Fruit fly (Drosophila melanogaster) whole organism, embryonic: ENCODE measurements around the gene CG9044.
A peak's percentile ranks its signal among the peaks of the same experiment; 100 is the strongest.

Experiments used
- Ada2b ChIP-seq: fragments of 200-800 bp; sonication (Bioruptor generic); IDR thresholded peaks from 2 replicates; pipeline ENCODE4 v1.3.6; 2022; ENCODE audit warnings: missing biosample characterization, missing genetic modification characterization
- CG10431 ChIP-seq: fragments of 200-800 bp; sonication (Bioruptor generic); optimal IDR thresholded peaks from 3 replicates; lab custom pipeline; 2018; ENCODE audit warnings: missing biosample characterization, mild to moderate bottlenecking, missing genetic modification characterization
- CG10543 ChIP-seq: fragments of 200-800 bp; sonication (Bioruptor generic); optimal IDR thresholded peaks from 3 replicates; lab custom pipeline; 2017; ENCODE audit warnings: missing biosample characterization, mild to moderate bottlenecking, missing genetic modification characterization, moderate library complexity
- CG10565 ChIP-seq: fragments of 200-800 bp; sonication (Bioruptor generic); optimal IDR thresholded peaks from 3 replicates; lab custom pipeline; 2016; ENCODE audit warnings: missing biosample characterization, mild to moderate bottlenecking, missing genetic modification characterization
- CG12155 ChIP-seq: fragments of 200-800 bp; sonication (Bioruptor generic); optimal IDR thresholded peaks from 3 replicates; lab custom pipeline; 2016; ENCODE audit warnings: missing biosample characterization, missing genetic modification characterization
- CG12236 ChIP-seq: fragments of 200-800 bp; sonication (Bioruptor generic); optimal IDR thresholded peaks from 2 replicates; lab custom pipeline; 2016; ENCODE audit warnings: missing biosample characterization, missing genetic modification characterization
- CG13296 ChIP-seq: fragments of 200-800 bp; sonication (Bioruptor generic); optimal IDR thresholded peaks from 3 replicates; lab custom pipeline; 2018; ENCODE audit warnings: missing biosample characterization, mild to moderate bottlenecking, missing genetic modification characterization
- CG16779 ChIP-seq: fragments of 200-800 bp; sonication (Bioruptor generic); IDR thresholded peaks from 2 replicates; pipeline ENCODE4 v1.3.6; 2022; ENCODE audit warnings: missing biosample characterization, missing genetic modification characterization
- CG17912 ChIP-seq: fragments of 200-800 bp; sonication (Bioruptor generic); optimal IDR thresholded peaks from 2 replicates; lab custom pipeline; 2018; ENCODE audit warnings: missing biosample characterization, mild to moderate bottlenecking, missing genetic modification characterization
- CG18262 ChIP-seq: fragments of 200-800 bp; optimal IDR thresholded peaks from 3 replicates; lab custom pipeline; 2019; ENCODE audit warnings: missing biosample characterization, mild to moderate bottlenecking, missing genetic modification characterization, moderate library complexity
- CG1832 ChIP-seq: fragments of 200-800 bp; sonication (Bioruptor generic); optimal IDR thresholded peaks from 2 replicates; lab custom pipeline; 2017; ENCODE audit warnings: missing biosample characterization, mild to moderate bottlenecking, missing genetic modification characterization, inconsistent platforms
- CG32767 ChIP-seq: fragments of 200-800 bp; sonication (Bioruptor generic); IDR thresholded peaks from 2 replicates; pipeline ENCODE4 v1.3.6; 2022; ENCODE audit warnings: missing biosample characterization, missing genetic modification characterization
- CG3995 ChIP-seq: fragments of 200-800 bp; sonication (Bioruptor generic); optimal IDR thresholded peaks from 3 replicates; lab custom pipeline; 2016; ENCODE audit warnings: missing biosample characterization, missing genetic modification characterization
- CG6791 ChIP-seq: fragments of 200-800 bp; sonication (Bioruptor generic); IDR thresholded peaks from 3 replicates; pipeline ENCODE4 v1.3.6; 2022; ENCODE audit warnings: missing biosample characterization, missing genetic modification characterization; ENCODE audit not compliant: partially characterized antibody
- CG7786 ChIP-seq: fragments of 200-800 bp; sonication (Bioruptor generic); optimal IDR thresholded peaks from 2 replicates; lab custom pipeline; 2016; ENCODE audit warnings: missing biosample characterization, missing genetic modification characterization
- CG7928 ChIP-seq: fragments of 200-800 bp; sonication (Bioruptor generic); optimal IDR thresholded peaks from 2 replicates; lab custom pipeline; 2017; ENCODE audit warnings: missing biosample characterization, mild to moderate bottlenecking, missing genetic modification characterization
- CG8290 ChIP-seq, 3 experiments: fragments of 200-800 bp; sonication (Bioruptor generic); optimal IDR thresholded peaks; 2 replicates each; lab custom pipeline; 2016 to 2019; ENCODE audit warnings: missing biosample characterization in 3 of 3, missing genetic modification characterization in 3 of 3, mild to moderate bottlenecking in 2 of 3, moderate library complexity in 1 of 3
- CG9609 ChIP-seq: fragments of 200-800 bp; sonication (Bioruptor generic); optimal IDR thresholded peaks from 3 replicates; lab custom pipeline; 2016; ENCODE audit warnings: missing biosample characterization, missing genetic modification characterization
- Dek ChIP-seq: fragments of 200-800 bp; sonication (Bioruptor generic); optimal IDR thresholded peaks from 3 replicates; lab custom pipeline; 2019; ENCODE audit warnings: missing biosample characterization, mild to moderate bottlenecking, missing genetic modification characterization, moderate library complexity
- Doc3 ChIP-seq: fragments of 200-800 bp; sonication (Bioruptor generic); IDR thresholded peaks from 3 replicates; pipeline ENCODE4 v1.3.6; 2022; ENCODE audit warnings: missing biosample characterization, missing genetic modification characterization; ENCODE audit not compliant: partially characterized antibody
- Fer1 ChIP-seq: fragments of 200-800 bp; sonication (Bioruptor generic); optimal IDR thresholded peaks from 2 replicates; lab custom pipeline; 2017; ENCODE audit warnings: missing biosample characterization, mild to moderate bottlenecking, missing genetic modification characterization
- Fer3 ChIP-seq: fragments of 200-800 bp; sonication (Bioruptor generic); optimal IDR thresholded peaks from 2 replicates; lab custom pipeline; 2018; ENCODE audit warnings: missing biosample characterization, mild to moderate bottlenecking, missing genetic modification characterization, moderate library complexity
- Hey ChIP-seq: fragments of 200-800 bp; sonication (Bioruptor generic); optimal IDR thresholded peaks from 3 replicates; lab custom pipeline; 2018; ENCODE audit warnings: missing biosample characterization, mild to moderate bottlenecking, missing genetic modification characterization
- Hmr ChIP-seq: fragments of 200-800 bp; sonication (Bioruptor generic); optimal IDR thresholded peaks from 3 replicates; lab custom pipeline; 2017; ENCODE audit warnings: mild to moderate bottlenecking, missing biosample characterization, missing genetic modification reagents, missing genetic modification characterization
- Hr3 ChIP-seq: fragments of 200-800 bp; sonication (Bioruptor generic); optimal IDR thresholded peaks from 3 replicates; lab custom pipeline; 2016; ENCODE audit warnings: missing biosample characterization, missing genetic modification characterization
- Hr78 ChIP-seq, 2 experiments: fragments of 200-800 bp in 1 of 2; fragments of >200 bp in 1 of 2; sonication (Bioruptor generic) in 1 of 2; optimal IDR thresholded peaks; 2 replicates each; lab custom pipeline; 2017 to 2019; ENCODE audit warnings: missing biosample characterization in 2 of 2, missing genetic modification characterization in 2 of 2, mild to moderate bottlenecking in 1 of 2, moderate library complexity in 1 of 2
- Jarid2 ChIP-seq: fragments of 200-800 bp; sonication (Bioruptor generic); optimal IDR thresholded peaks from 3 replicates; lab custom pipeline; 2017; ENCODE audit warnings: mild to moderate bottlenecking, missing biosample characterization, missing genetic modification reagents, missing genetic modification characterization
- Max ChIP-seq: fragments of 200-800 bp; sonication (Bioruptor generic); optimal IDR thresholded peaks from 2 replicates; lab custom pipeline; 2016; ENCODE audit warnings: missing biosample characterization, mild to moderate bottlenecking, missing genetic modification characterization
- NfI ChIP-seq: fragments of 200-800 bp; sonication (Bioruptor generic); optimal IDR thresholded peaks from 3 replicates; lab custom pipeline; 2018; ENCODE audit warnings: missing biosample characterization, mild to moderate bottlenecking, missing genetic modification characterization, moderate library complexity
- Pdp1 ChIP-seq, 2 experiments: fragments of 200-800 bp; sonication (Bioruptor generic); optimal IDR thresholded peaks; 3 replicates each; lab custom pipeline; 2016; ENCODE audit warnings: missing biosample characterization in 2 of 2, missing genetic modification characterization in 2 of 2, mild to moderate bottlenecking in 1 of 2, moderate library complexity in 1 of 2
- Trl ChIP-seq, 3 experiments: fragments of >200 bp in 2 of 3; fragments of 200-800 bp in 1 of 3; sonication (Bioruptor generic) in 1 of 3; optimal IDR thresholded peaks; 2 replicates in 1 of 3; 3 replicates in 2 of 3; lab custom pipeline; 2016 to 2017; ENCODE audit warnings: missing biosample characterization in 1 of 3, missing genetic modification characterization in 1 of 3
- aop ChIP-seq: fragments of 200-800 bp; sonication (Bioruptor generic); IDR thresholded peaks from 2 replicates; pipeline ENCODE4 v1.3.6; 2022; ENCODE audit warnings: missing biosample characterization, missing genetic modification characterization
- bab2 ChIP-seq: fragments of 200-800 bp; sonication (Bioruptor generic); optimal IDR thresholded peaks from 2 replicates; lab custom pipeline; 2016; ENCODE audit warnings: missing biosample characterization, missing genetic modification characterization
- caup ChIP-seq: fragments of 200-800 bp; sonication (Bioruptor generic); optimal IDR thresholded peaks from 3 replicates; lab custom pipeline; 2017; ENCODE audit warnings: missing biosample characterization, mild to moderate bottlenecking, missing genetic modification characterization, moderate library complexity; ENCODE audit not compliant: severe bottlenecking
- chn ChIP-seq: fragments of 200-800 bp; sonication (Bioruptor generic); optimal IDR thresholded peaks from 2 replicates; lab custom pipeline; 2016; ENCODE audit warnings: missing biosample characterization, missing genetic modification characterization
- fd102C ChIP-seq: fragments of 200-800 bp; sonication (Bioruptor generic); optimal IDR thresholded peaks from 2 replicates; lab custom pipeline; 2018; ENCODE audit warnings: missing biosample characterization, mild to moderate bottlenecking, missing genetic modification characterization, moderate library complexity
- fru ChIP-seq: fragments of >200 bp; optimal IDR thresholded peaks from 2 replicates; lab custom pipeline; 2017
- gro ChIP-seq: fragments of 200-800 bp; sonication (Bioruptor generic); optimal IDR thresholded peaks from 2 replicates; lab custom pipeline; 2016; ENCODE audit warnings: missing biosample characterization, missing genetic modification characterization
- her ChIP-seq: fragments of 200-800 bp; sonication (Bioruptor generic); optimal IDR thresholded peaks from 2 replicates; lab custom pipeline; 2016; ENCODE audit warnings: missing biosample characterization, missing genetic modification characterization
- ken ChIP-seq: fragments of 200-800 bp; sonication (Bioruptor generic); IDR thresholded peaks from 3 replicates; pipeline ENCODE4 v1.3.6; 2022; ENCODE audit warnings: missing biosample characterization, missing genetic modification characterization
- lilli ChIP-seq: fragments of 200-800 bp; sonication (Bioruptor generic); optimal IDR thresholded peaks from 3 replicates; lab custom pipeline; 2016; ENCODE audit warnings: missing biosample characterization, missing genetic modification characterization
- nerfin-1 ChIP-seq: fragments of 200-800 bp; sonication (Bioruptor generic); optimal IDR thresholded peaks from 3 replicates; lab custom pipeline; 2019; ENCODE audit warnings: missing biosample characterization, mild to moderate bottlenecking, missing genetic modification characterization, moderate library complexity
- oc ChIP-seq: fragments of 200-800 bp; sonication (Bioruptor generic); optimal IDR thresholded peaks from 2 replicates; lab custom pipeline; 2018; ENCODE audit warnings: missing biosample characterization, mild to moderate bottlenecking, missing genetic modification characterization, moderate library complexity
- sc ChIP-seq, 3 experiments: fragments of >200 bp in 2 of 3; fragments of 200-800 bp in 1 of 3; sonication (Bioruptor generic) in 1 of 3; optimal IDR thresholded peaks; 2 replicates in 2 of 3; 3 replicates in 1 of 3; lab custom pipeline; 2017; ENCODE audit warnings: mild to moderate bottlenecking in 1 of 3, missing biosample characterization in 1 of 3, missing genetic modification characterization in 1 of 3, missing genetic modification reagents in 1 of 3
- sqz ChIP-seq: fragments of 200-800 bp; sonication (Bioruptor generic); optimal IDR thresholded peaks from 3 replicates; lab custom pipeline; 2018; ENCODE audit warnings: missing biosample characterization, mild to moderate bottlenecking, missing genetic modification characterization
- stwl ChIP-seq: fragments of 200-800 bp; sonication (Bioruptor generic); optimal IDR thresholded peaks from 3 replicates; lab custom pipeline; 2018; ENCODE audit warnings: missing biosample characterization, mild to moderate bottlenecking, missing genetic modification characterization, moderate library complexity
- tx ChIP-seq: fragments of 200-800 bp; sonication (Bioruptor generic); optimal IDR thresholded peaks from 2 replicates; lab custom pipeline; 2016; ENCODE audit warnings: missing biosample characterization, missing genetic modification characterization

The CG9044 gene

DNA sequence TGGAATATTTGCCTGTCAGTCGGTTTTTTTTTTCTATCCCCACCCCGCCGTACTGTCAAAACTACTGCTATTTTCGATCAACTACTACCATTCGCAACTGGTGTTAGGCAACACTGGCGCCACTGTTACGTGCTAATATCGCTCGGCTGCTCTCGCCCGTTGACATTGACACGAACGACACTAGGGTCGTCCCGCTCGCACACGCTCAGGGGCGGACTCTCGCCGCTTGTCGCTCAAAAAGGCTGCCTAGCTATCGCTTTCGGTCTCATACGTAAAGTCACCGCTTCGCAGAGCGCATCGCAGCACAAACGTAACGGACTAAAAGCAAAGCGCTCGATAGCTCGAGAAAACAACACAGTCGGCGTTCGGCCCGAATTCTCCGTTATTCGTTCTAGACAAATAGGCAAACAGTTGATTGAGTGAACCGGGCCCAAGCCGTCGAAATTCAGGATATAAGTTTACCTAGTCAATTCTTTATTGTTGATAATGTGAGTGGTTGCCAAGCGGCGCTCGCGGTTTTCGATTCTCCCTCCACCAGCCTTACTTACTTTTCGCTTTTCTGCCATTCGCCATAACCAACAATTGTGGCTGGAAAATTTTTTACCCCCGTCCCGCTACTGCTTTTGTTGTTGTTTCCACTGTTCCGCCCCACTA lies 33.2 kb downstream of the CG9044 start (continued):
- TF ChIP-seq aop (no peak), ken (GFP tag; lab: Robert Waterston, UW) (no peak), Hmr (GFP tag; lab: Kevin White, UChicago) (peak; percentile 53), Pdp1 (GFP tag; optimal IDR thresholded peaks at IDR 0.05; lab: Kevin White, UChicago) (peak in 1 of 2 experiments; percentile 98), CG7928 (GFP tag; lab: Kevin White, UChicago) (peak; percentile 20), nerfin-1 (tag; lab: Kevin White, UChicago) (peak; percentile 44), Jarid2 (GFP tag; lab: Kevin White, UChicago) (peak; percentile 45), CG7786 (GFP tag; lab: Kevin White, UChicago) (peak; percentile 11), fru (no peak), CG9609 (GFP tag; lab: Kevin White, UChicago) (peak; percentile 13), Max (GFP tag; lab: Kevin White, UChicago) (no peak), caup (GFP tag; lab: Kevin White, UChicago) (peak; percentile 59), sc (optimal IDR thresholded peaks at IDR 0.05; lab: Kevin White, UChicago) (no peak), sc (GFP tag; optimal IDR thresholded peaks at IDR 0.05; lab: Kevin White, UChicago) (no peak), CG16779 (GFP tag; lab: Robert Waterston, UW) (no peak), Fer1 (GFP tag; lab: Kevin White, UChicago) (peak; percentile 47), her (peak; percentile 41), tx (peak; percentile 4), gro (GFP tag; lab: Kevin White, UChicago) (peak; percentile 12), CG13296 (GFP tag; lab: Kevin White, UChicago) (peak; percentile 52), fd102C (GFP tag; lab: Kevin White, UChicago) (no peak), Ada2b (GFP tag; lab: Robert Waterston, UW) (no peak), oc (tag; lab: Kevin White, UChicago) (peak; percentile 6), CG12155 (GFP tag; lab: Kevin White, UChicago) (peak; percentile 51), CG10565 (GFP tag; lab: Kevin White, UChicago) (no peak), Hr78 (GFP tag; optimal IDR thresholded peaks at IDR 0.05; lab: Kevin White, UChicago) (peak in 1 of 2 experiments; percentile 91), NfI (peak; percentile 30), CG17912 (GFP tag; lab: Kevin White, UChicago) (peak; percentile 15), CG1832 (GFP tag; lab: Kevin White, UChicago) (peak; percentile 96), Doc3 (GFP tag; lab: Robert Waterston, UW) (no peak), CG3995 (GFP tag; lab: Kevin White, UChicago) (peak; percentile 91), Trl (optimal IDR thresholded peaks at IDR 0.05; lab: Kevin White, UChicago) (no peak), Trl (GFP tag; optimal IDR thresholded peaks at IDR 0.05; lab: Kevin White, UChicago) (peak; percentile 36), bab2 (peak; percentile 51), CG12236 (no peak), Hey (tag; lab: Kevin White, UChicago) (peak; percentile 15), CG8290 (GFP tag; optimal IDR thresholded peaks at IDR 0.05; lab: Kevin White, UChicago) (peak; percentile 72), CG8290 (tag; optimal IDR thresholded peaks at IDR 0.05; lab: Kevin White, UChicago) (peak; percentile 84 to 95), lilli (GFP tag; lab: Kevin White, UChicago) (peak; percentile 57), Fer3 (tag; lab: Kevin White, UChicago) (peak; percentile 12), CG18262 (tag; lab: Kevin White, UChicago) (peak; percentile 11), chn (GFP tag; lab: Kevin White, UChicago) (peak; percentile 38), CG10543 (GFP tag; lab: Kevin White, UChicago) (peak; percentile 94), CG10431 (peak; percentile 34), sqz (GFP tag; lab: Kevin White, UChicago) (peak; percentile 8), stwl (tag; lab: Kevin White, UChicago) (peak; percentile 51), Hr3 (GFP tag; lab: Kevin White, UChicago) (no peak), CG6791 (no peak), CG32767 (no peak), Dek (tag; lab: Kevin White, UChicago) (peak; percentile 41)
